Worm (Caenorhabditis elegans): Measurements from ENCODE around the gene Y38F1A.8.

Y38F1A.8 gene

ce11 chrII:13007717-13008461 lies 7.2 kb upstream of the Y38F1A.8 start, which contains the start of gene oig-2:
oig-2 (minus strand) TSS chrII:13008164.
- no peak for TF ChIP-seq unc-62 (GFP tag; optimal IDR thresholded peaks at IDR 0.05)

ce11 chrII:13006283-13006682 lies 5.6 kb upstream of the Y38F1A.8 start:
- TF ChIP-seq unc-62 (GFP tag; optimal IDR thresholded peaks at IDR 0.05): no peak

- TF ChIP-seq unc-62 (GFP tag; optimal IDR thresholded peaks at IDR 0.05): no peak
Measured at ce11 chrII:13004872-13005252, 4.2 kb upstream of the Y38F1A.8 start.

- no peak for TF ChIP-seq unc-62 (GFP tag; optimal IDR thresholded peaks at IDR 0.05)
Measured at ce11 chrII:13004160-13004871, 3.7 kb upstream of the Y38F1A.8 start.

ce11 chrII:13003244-13003643 lies 2.6 kb upstream of the Y38F1A.8 start:
- TF ChIP-seq unc-62 (GFP tag; optimal IDR thresholded peaks at IDR 0.05): no peak

- no peak for TF ChIP-seq unc-62 (GFP tag; optimal IDR thresholded peaks at IDR 0.05)
Measured at ce11 chrII:12997413-12997812, 3.2 kb downstream of the Y38F1A.8 start, which contains the start of gene Y38F1A.7. Y38F1A.7 (minus strand) TSS chrII:12997804.

ce11 chrII:12996249-12996648 lies 4.4 kb downstream of the Y38F1A.8 start, which contains the start of gene hphd-1:
hphd-1 (minus strand) TSS chrII:12996571.
- TF ChIP-seq unc-62 (GFP tag; optimal IDR thresholded peaks at IDR 0.05): no peak

ce11 chrII:12995322-12995721 lies 5.3 kb downstream of the Y38F1A.8 start:
- TF ChIP-seq unc-62 (GFP tag; optimal IDR thresholded peaks at IDR 0.05): no peak

- TF ChIP-seq unc-62 (GFP tag; optimal IDR thresholded peaks at IDR 0.05): no peak
Measured at ce11 chrII:12994009-12994788, 6.5 kb downstream of the Y38F1A.8 start.

ce11 chrII:12992980-12993379 lies 7.7 kb downstream of the Y38F1A.8 start:
- TF ChIP-seq unc-62 (GFP tag; optimal IDR thresholded peaks at IDR 0.05): no peak

ce11 chrII:12992193-12992592 lies 8.5 kb downstream of the Y38F1A.8 start:
- no peak for TF ChIP-seq unc-62 (GFP tag; optimal IDR thresholded peaks at IDR 0.05)

ce11 chrII:12991594-12991993 lies 9.1 kb downstream of the Y38F1A.8 start:
- no peak for TF ChIP-seq unc-62 (GFP tag; optimal IDR thresholded peaks at IDR 0.05)

- no peak for TF ChIP-seq unc-62 (GFP tag; optimal IDR thresholded peaks at IDR 0.05)
Measured at ce11 chrII:12990964-12991593, 9.6 kb downstream of the Y38F1A.8 start.

- TF ChIP-seq unc-62 (GFP tag; optimal IDR thresholded peaks at IDR 0.05): no peak
Measured at ce11 chrII:12990191-12990590, 10.5 kb downstream of the Y38F1A.8 start.

- no peak for TF ChIP-seq unc-62 (GFP tag; optimal IDR thresholded peaks at IDR 0.05)
Measured at ce11 chrII:12987799-12988198, 12.9 kb downstream of the Y38F1A.8 start.

- TF ChIP-seq unc-62 (GFP tag; optimal IDR thresholded peaks at IDR 0.05): no peak
Measured at ce11 chrII:12985813-12986212, 14.8 kb downstream of the Y38F1A.8 start.

Data from whole organism, dauer.